Fruit fly (Drosophila melanogaster) whole organism, embryonic: ENCODE data around the gene blp.

Experiments used
- CG12236 ChIP-seq: fragments of 200-800 bp; sonication (Bioruptor generic); optimal IDR thresholded peaks from 2 replicates; lab custom pipeline; 2016; ENCODE audit warnings: missing biosample characterization, missing genetic modification characterization
- CG12769 ChIP-seq: fragments of 200-800 bp; sonication (Bioruptor generic); optimal IDR thresholded peaks from 2 replicates; lab custom pipeline; 2019; ENCODE audit warnings: missing biosample characterization, mild to moderate bottlenecking, missing genetic modification characterization, moderate library complexity
- CG14050 ChIP-seq: fragments of 200-800 bp; sonication (Bioruptor generic); IDR thresholded peaks from 3 replicates; pipeline ENCODE4 v1.3.6; 2022; ENCODE audit warnings: missing biosample characterization, missing genetic modification characterization
- CG15479 ChIP-seq: fragments of 200-800 bp; sonication (Bioruptor generic); optimal IDR thresholded peaks from 3 replicates; lab custom pipeline; 2019; ENCODE audit warnings: missing biosample characterization, mild to moderate bottlenecking, missing genetic modification characterization, moderate library complexity
- CG1603 ChIP-seq: fragments of 200-800 bp; sonication (Bioruptor generic); optimal IDR thresholded peaks from 2 replicates; lab custom pipeline; 2019; ENCODE audit warnings: missing biosample characterization, mild to moderate bottlenecking, missing genetic modification characterization, moderate library complexity
- CG18619 ChIP-seq: fragments of 200-800 bp; sonication (Bioruptor generic); optimal IDR thresholded peaks from 3 replicates; lab custom pipeline; 2017; ENCODE audit warnings: missing biosample characterization, mild to moderate bottlenecking, missing genetic modification characterization
- CG6175 ChIP-seq: fragments of 200-800 bp; sonication (Bioruptor generic); IDR thresholded peaks from 3 replicates; pipeline ENCODE4 v1.3.6; 2022; ENCODE audit warnings: missing biosample characterization, missing genetic modification characterization
- CG8089 ChIP-seq: fragments of 200-800 bp; sonication (Bioruptor generic); optimal IDR thresholded peaks from 3 replicates; lab custom pipeline; 2016; ENCODE audit warnings: missing biosample characterization, missing genetic modification characterization
- CG8924 ChIP-seq: fragments of 200-800 bp; optimal IDR thresholded peaks from 3 replicates; lab custom pipeline; 2019; ENCODE audit warnings: missing biosample characterization, mild to moderate bottlenecking, missing genetic modification characterization, moderate library complexity
- D19A ChIP-seq: fragments of 200-800 bp; optimal IDR thresholded peaks from 3 replicates; lab custom pipeline; 2019; ENCODE audit warnings: missing biosample characterization, mild to moderate bottlenecking, missing genetic modification characterization, moderate library complexity
- Dbx ChIP-seq: fragments of 200-800 bp; sonication (Bioruptor generic); IDR thresholded peaks from 3 replicates; pipeline ENCODE4 v1.3.6; 2022; ENCODE audit warnings: missing biosample characterization, missing genetic modification characterization
- Dll ChIP-seq: fragments of 200-800 bp; sonication (Bioruptor generic); IDR thresholded peaks from 4 replicates; pipeline ENCODE4 v1.3.6; 2022; ENCODE audit warnings: missing biosample characterization, missing genetic modification characterization; ENCODE audit not compliant: partially characterized antibody
- Dref ChIP-seq: fragments of 200-800 bp; sonication (Bioruptor generic); IDR thresholded peaks from 2 replicates; pipeline ENCODE4 v1.3.6; 2022; ENCODE audit warnings: missing biosample characterization, missing genetic modification characterization
- Drgx ChIP-seq: fragments of 200-800 bp; sonication (Bioruptor generic); IDR thresholded peaks from 2 replicates; pipeline ENCODE4 v1.3.6; 2022; ENCODE audit warnings: missing biosample characterization, missing genetic modification characterization
- GATAe ChIP-seq: fragments of 200-800 bp; sonication (Bioruptor generic); conservative IDR thresholded peaks from 2 replicates; pipeline ENCODE4 v1.3.6; 2022; ENCODE audit warnings: missing biosample characterization, missing genetic modification characterization
- Gug ChIP-seq: fragments of 200-800 bp; sonication (Bioruptor generic); IDR thresholded peaks from 4 replicates; pipeline ENCODE4 v1.3.6; 2022; ENCODE audit warnings: missing biosample characterization, missing genetic modification characterization
- H2.0 ChIP-seq: fragments of 200-800 bp; sonication (Bioruptor generic); IDR thresholded peaks from 2 replicates; pipeline ENCODE4 v1.3.6; 2022; ENCODE audit warnings: missing biosample characterization, missing genetic modification characterization
- HLH54F ChIP-seq: fragments of 200-800 bp; sonication (Bioruptor generic); optimal IDR thresholded peaks from 3 replicates; lab custom pipeline; 2016; ENCODE audit warnings: missing biosample characterization, missing genetic modification characterization
- Hand ChIP-seq: fragments of 200-800 bp; sonication (Bioruptor generic); optimal IDR thresholded peaks from 2 replicates; lab custom pipeline; 2017; ENCODE audit warnings: mild to moderate bottlenecking, missing biosample characterization, missing genetic modification reagents, missing genetic modification characterization
- Hmr ChIP-seq: fragments of 200-800 bp; sonication (Bioruptor generic); optimal IDR thresholded peaks from 3 replicates; lab custom pipeline; 2017; ENCODE audit warnings: mild to moderate bottlenecking, missing biosample characterization, missing genetic modification reagents, missing genetic modification characterization
- Hr51 ChIP-seq, 2 experiments: fragments of 200-800 bp; sonication (Bioruptor generic); optimal IDR thresholded peaks; 2 replicates in 1 of 2; 3 replicates in 1 of 2; lab custom pipeline; 2016 to 2018; ENCODE audit warnings: missing biosample characterization in 2 of 2, missing genetic modification characterization in 2 of 2, mild to moderate bottlenecking in 1 of 2, moderate library complexity in 1 of 2
- Jarid2 ChIP-seq: fragments of 200-800 bp; sonication (Bioruptor generic); optimal IDR thresholded peaks from 3 replicates; lab custom pipeline; 2017; ENCODE audit warnings: mild to moderate bottlenecking, missing biosample characterization, missing genetic modification reagents, missing genetic modification characterization
- Lpt ChIP-seq: fragments of >200 bp; optimal IDR thresholded peaks from 2 replicates; lab custom pipeline; 2018; ENCODE audit warnings: missing biosample characterization, missing genetic modification characterization
- Mad ChIP-seq: fragments of 200-800 bp; sonication (Bioruptor generic); optimal IDR thresholded peaks from 2 replicates; lab custom pipeline; 2016; ENCODE audit warnings: missing biosample characterization, missing genetic modification characterization
- NC2β ChIP-seq: fragments of 200-800 bp; sonication (Bioruptor generic); optimal IDR thresholded peaks from 2 replicates; lab custom pipeline; 2016; ENCODE audit warnings: missing biosample characterization, missing genetic modification characterization
- Nf-YB ChIP-seq: fragments of 200-800 bp; sonication (Bioruptor generic); optimal IDR thresholded peaks from 3 replicates; lab custom pipeline; 2019; ENCODE audit warnings: missing biosample characterization, mild to moderate bottlenecking, missing genetic modification characterization, moderate library complexity
- Opbp ChIP-seq: fragments of 200-800 bp; sonication (Bioruptor generic); IDR thresholded peaks from 3 replicates; pipeline ENCODE4 v1.3.6; 2022; ENCODE audit warnings: missing biosample characterization, missing genetic modification characterization; ENCODE audit not compliant: partially characterized antibody
- Poxn ChIP-seq: fragments of 200-800 bp; sonication (Bioruptor generic); IDR thresholded peaks from 2 replicates; pipeline ENCODE4 v1.3.6; 2022; ENCODE audit warnings: missing biosample characterization, missing genetic modification characterization
- Xrp1 ChIP-seq: fragments of 200-800 bp; sonication (Bioruptor generic); IDR thresholded peaks from 2 replicates; pipeline ENCODE4 v1.3.6; 2022; ENCODE audit warnings: missing biosample characterization, missing genetic modification characterization
- amos ChIP-seq: fragments of 200-800 bp; sonication (Bioruptor generic); IDR thresholded peaks from 2 replicates; pipeline ENCODE4 v1.3.6; 2022; ENCODE audit warnings: missing biosample characterization, missing genetic modification characterization; ENCODE audit not compliant: partially characterized antibody
- ato ChIP-seq: fragments of 200-800 bp; sonication (Bioruptor generic); IDR thresholded peaks from 2 replicates; pipeline ENCODE4 v1.3.6; 2022; ENCODE audit warnings: missing biosample characterization, missing genetic modification characterization; ENCODE audit not compliant: partially characterized antibody
- az2 ChIP-seq: fragments of 200-800 bp; sonication (Bioruptor generic); optimal IDR thresholded peaks from 3 replicates; lab custom pipeline; 2016; ENCODE audit warnings: missing biosample characterization, missing genetic modification characterization
- cg ChIP-seq: fragments of 200-800 bp; sonication (Bioruptor generic); optimal IDR thresholded peaks from 3 replicates; lab custom pipeline; 2019; ENCODE audit warnings: missing biosample characterization, mild to moderate bottlenecking, missing genetic modification characterization, moderate library complexity
- crol ChIP-seq: fragments of 200-800 bp; sonication (Bioruptor generic); IDR thresholded peaks from 2 replicates; pipeline ENCODE4 v1.3.6; 2022; ENCODE audit warnings: missing biosample characterization, missing genetic modification characterization
- dm ChIP-seq: fragments of 200-800 bp; sonication (Bioruptor generic); optimal IDR thresholded peaks from 3 replicates; lab custom pipeline; 2016; ENCODE audit warnings: missing biosample characterization, missing genetic modification characterization
- ftz-f1 ChIP-seq: fragments of 200-800 bp; sonication (Bioruptor generic); optimal IDR thresholded peaks from 2 replicates; lab custom pipeline; 2016; ENCODE audit warnings: missing biosample characterization, missing genetic modification characterization
- gce ChIP-seq: fragments of 200-800 bp; sonication (Bioruptor generic); IDR thresholded peaks from 3 replicates; pipeline ENCODE4 v1.3.6; 2022; ENCODE audit warnings: missing biosample characterization, missing genetic modification characterization
- grn ChIP-seq: fragments of 200-800 bp; sonication (Bioruptor generic); optimal IDR thresholded peaks from 3 replicates; lab custom pipeline; 2017; ENCODE audit warnings: missing biosample characterization, missing genetic modification characterization
- hth ChIP-seq: fragments of >200 bp; optimal IDR thresholded peaks from 2 replicates; lab custom pipeline; 2017; ENCODE audit warnings: inconsistent platforms
- jing ChIP-seq: fragments of 200-800 bp; sonication (Bioruptor generic); optimal IDR thresholded peaks from 2 replicates; lab custom pipeline; 2018; ENCODE audit warnings: missing biosample characterization, mild to moderate bottlenecking, missing genetic modification characterization
- kni ChIP-seq: fragments of 200-800 bp; sonication (Bioruptor generic); optimal IDR thresholded peaks from 3 replicates; lab custom pipeline; 2017; ENCODE audit warnings: mild to moderate bottlenecking, missing biosample characterization, missing genetic modification reagents, missing genetic modification characterization
- lbe ChIP-seq: fragments of 200-800 bp; sonication (Bioruptor generic); optimal IDR thresholded peaks from 2 replicates; lab custom pipeline; 2016; ENCODE audit warnings: missing biosample characterization, mild to moderate bottlenecking, missing genetic modification characterization
- mld ChIP-seq: fragments of 200-800 bp; sonication (Bioruptor generic); IDR thresholded peaks from 3 replicates; pipeline ENCODE4 v1.3.6; 2022; ENCODE audit warnings: missing biosample characterization, missing genetic modification characterization; ENCODE audit not compliant: partially characterized antibody
- oc ChIP-seq: fragments of 200-800 bp; sonication (Bioruptor generic); optimal IDR thresholded peaks from 2 replicates; lab custom pipeline; 2018; ENCODE audit warnings: missing biosample characterization, mild to moderate bottlenecking, missing genetic modification characterization, moderate library complexity
- twi ChIP-seq: fragments of 200-800 bp; optimal IDR thresholded peaks from 2 replicates; lab custom pipeline; 2019; ENCODE audit warnings: missing biosample characterization, mild to moderate bottlenecking, missing genetic modification characterization, moderate library complexity
- yki ChIP-seq: fragments of >200 bp; optimal IDR thresholded peaks from 3 replicates; lab custom pipeline; 2018
- zen ChIP-seq: fragments of 200-800 bp; sonication (Bioruptor generic); optimal IDR thresholded peaks from 3 replicates; lab custom pipeline; 2018; ENCODE audit warnings: missing biosample characterization, mild to moderate bottlenecking, missing genetic modification characterization, moderate library complexity

The blp gene

DNA sequence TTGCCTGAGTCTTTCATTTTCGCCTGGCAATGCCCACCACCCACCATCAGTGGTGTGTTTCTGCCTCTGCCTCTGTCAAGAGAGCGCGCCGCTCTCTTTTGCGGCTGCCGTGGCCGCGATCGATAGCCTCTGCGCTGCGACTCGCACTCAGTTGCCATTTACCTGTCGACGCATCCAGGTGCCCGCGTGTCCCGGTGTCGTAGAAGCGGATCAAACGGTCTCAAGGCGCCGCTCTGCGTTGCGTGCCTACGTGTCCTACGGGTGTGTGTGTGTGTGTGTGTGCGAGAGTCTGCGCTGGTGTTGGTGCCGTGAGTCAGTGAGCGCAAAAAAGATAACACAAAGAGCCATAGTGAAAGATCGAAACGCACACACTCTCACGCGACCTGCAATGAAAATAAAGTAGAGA, 12.9 kb upstream of the blp start, which contains the start of gene Fbxl7 (continued):
- TF ChIP-seq Nf-YB (GFP tag; lab: Kevin White, UChicago) (no peak), dm (GFP tag; lab: Kevin White, UChicago) (no peak), Gug (GFP tag; lab: Robert Waterston, UW) (0 out of 4 replicates have a peak, but pooled peaks have one; percentile 10), crol (GFP tag; lab: Robert Waterston, UW) (peak; percentile 54; the same call in 1 of the 2 replicates), jing (GFP tag; lab: Kevin White, UChicago) (no peak), CG14050 (GFP tag; lab: Robert Waterston, UW) (no peak), CG1603 (tag; lab: Kevin White, UChicago) (peak; percentile 3), gce (GFP tag; lab: Robert Waterston, UW) (peak; percentile 51; the same call in 1 of the 3 replicates), Lpt (no peak), yki (lab: Kevin White, UChicago) (peak; percentile 37), Poxn (GFP tag; lab: Robert Waterston, UW) (no peak), grn (GFP tag; lab: Kevin White, UChicago) (no peak), Jarid2 (GFP tag; lab: Kevin White, UChicago) (peak; percentile 93), mld (GFP tag; lab: Robert Waterston, UW) (no peak), ato (GFP tag; lab: Robert Waterston, UW) (0 out of 2 replicates have a peak, but pooled peaks have one; percentile 51), CG6175 (GFP tag; lab: Robert Waterston, UW) (peak; percentile 49; the same call in 1 of the 3 replicates), lbe (GFP tag; lab: Kevin White, UChicago) (peak; percentile 17), Xrp1 (GFP tag; lab: Robert Waterston, UW) (0 out of 2 replicates have a peak, but pooled peaks have one; percentile 17), CG15479 (GFP tag; lab: Kevin White, UChicago) (peak; percentile 92), CG12236 (GFP tag; lab: Kevin White, UChicago) (no peak), Hr51 (GFP tag; optimal IDR thresholded peaks at IDR 0.05; lab: Kevin White, UChicago) (no peak), oc (tag; lab: Kevin White, UChicago) (peak; percentile 42), CG8924 (peak; percentile 35), ftz-f1 (peak; percentile 46), H2.0 (0 out of 2 replicates have a peak, but pooled peaks have one; percentile 7), Opbp (GFP tag; lab: Robert Waterston, UW) (0 out of 3 replicates have a peak, but pooled peaks have one; percentile 33), CG8089 (GFP tag; lab: Kevin White, UChicago) (peak; percentile 44)

DNA sequence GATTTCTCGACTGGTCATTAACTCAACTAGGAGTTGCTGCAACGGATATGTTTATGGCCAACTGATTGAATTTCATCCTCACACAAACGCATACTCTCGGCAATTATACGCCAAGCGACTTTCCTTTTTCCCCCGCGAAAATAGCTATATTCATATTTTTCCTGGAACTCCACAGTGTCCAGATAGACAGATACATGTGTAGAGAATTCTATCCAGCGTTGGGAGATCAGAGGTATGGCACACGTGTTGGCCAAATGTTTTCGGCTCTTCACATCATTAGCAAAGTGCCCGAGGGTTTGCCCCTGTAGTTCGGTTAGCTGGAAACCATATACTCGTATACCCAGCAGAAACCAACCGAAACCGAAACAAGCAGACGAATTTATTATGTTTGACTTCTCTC, 11.9 kb upstream of the blp start:
- TF ChIP-seq Dll, result no peak
- peak; percentile 71 for TF ChIP-seq zen (tag; lab: Kevin White, UChicago)
- TF ChIP-seq Dref (GFP tag; lab: Robert Waterston, UW), result no peak
- no peak for TF ChIP-seq Dbx (GFP tag; lab: Robert Waterston, UW)
- TF ChIP-seq cg (GFP tag; lab: Kevin White, UChicago), result no peak
- TF ChIP-seq twi (tag; lab: Kevin White, UChicago), result peak; percentile 98
- TF ChIP-seq, all 482 proteins: peak for 2

DNA sequence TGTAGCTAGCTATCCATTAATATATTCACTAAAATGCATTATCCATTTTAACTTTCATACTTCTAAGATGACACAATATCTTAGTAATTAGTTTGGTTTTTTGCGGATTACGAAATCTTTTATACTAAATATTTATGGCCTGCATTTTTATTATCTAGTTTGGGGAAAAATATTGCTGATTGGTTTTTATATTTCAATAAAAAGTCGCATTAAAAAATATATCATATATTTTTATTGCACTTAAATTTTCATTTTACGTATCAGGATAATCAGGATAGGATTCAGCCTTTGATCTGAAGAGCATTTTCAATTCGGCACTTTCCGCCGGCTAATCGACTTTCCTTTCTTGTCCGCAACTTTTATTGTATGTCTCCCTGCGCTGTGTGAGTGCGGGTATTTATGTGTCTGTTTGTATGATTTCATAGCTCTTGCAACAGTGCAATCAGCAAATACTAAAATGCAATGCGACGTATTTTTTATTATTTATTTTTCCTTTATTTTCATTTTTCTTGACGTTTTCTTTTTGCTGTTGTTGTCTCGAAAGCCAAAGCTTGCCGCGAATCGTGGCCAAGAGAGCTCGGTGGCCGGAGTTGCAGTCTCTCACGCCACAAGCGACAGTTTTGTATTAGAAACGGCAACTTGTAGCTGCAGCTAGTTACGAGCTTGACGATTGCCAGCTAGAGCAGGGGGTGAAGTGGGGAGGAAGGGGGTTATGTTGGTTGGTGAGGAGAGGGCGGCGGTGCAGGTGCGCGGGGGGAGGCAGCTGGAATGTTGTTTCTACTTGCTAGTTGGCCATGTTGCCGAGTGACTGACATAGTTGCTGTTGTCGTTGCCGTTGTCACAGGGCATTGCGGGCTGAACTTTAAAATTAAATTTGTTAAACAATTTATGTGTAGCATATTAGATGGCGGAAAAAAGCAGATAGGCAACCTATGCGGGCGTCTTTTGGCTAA, 10.7 kb upstream of the blp start:
- TF ChIP-seq Drgx (GFP tag; lab: Robert Waterston, UW), result peak; percentile 36
- no peak for TF ChIP-seq az2 (GFP tag; lab: Kevin White, UChicago)
- TF ChIP-seq CG18619, result no peak
- TF ChIP-seq NC2β (GFP tag; lab: Kevin White, UChicago), result no peak
- TF ChIP-seq hth (lab: Kevin White, UChicago), result no peak
- no peak for TF ChIP-seq CG12769 (tag; lab: Kevin White, UChicago)
- peak; percentile 30 for TF ChIP-seq kni (GFP tag; lab: Kevin White, UChicago)
- TF ChIP-seq GATAe (GFP tag; lab: Robert Waterston, UW), result no peak
- TF ChIP-seq Hand (GFP tag; lab: Kevin White, UChicago), result no peak
- no peak for TF ChIP-seq Hmr (GFP tag; lab: Kevin White, UChicago)
- TF ChIP-seq Mad (GFP tag; lab: Kevin White, UChicago), result no peak
- no peak for TF ChIP-seq amos (GFP tag; lab: Robert Waterston, UW)
- TF ChIP-seq HLH54F (GFP tag; lab: Kevin White, UChicago), result no peak
- TF ChIP-seq D19A (tag; lab: Kevin White, UChicago), result peak; percentile 36
